Fruit fly (Drosophila melanogaster): ENCODE measurements around the gene Pdp1.
A peak's percentile ranks its signal among the peaks of the same experiment; 100 is the strongest.

Gene Pdp1

DNA sequence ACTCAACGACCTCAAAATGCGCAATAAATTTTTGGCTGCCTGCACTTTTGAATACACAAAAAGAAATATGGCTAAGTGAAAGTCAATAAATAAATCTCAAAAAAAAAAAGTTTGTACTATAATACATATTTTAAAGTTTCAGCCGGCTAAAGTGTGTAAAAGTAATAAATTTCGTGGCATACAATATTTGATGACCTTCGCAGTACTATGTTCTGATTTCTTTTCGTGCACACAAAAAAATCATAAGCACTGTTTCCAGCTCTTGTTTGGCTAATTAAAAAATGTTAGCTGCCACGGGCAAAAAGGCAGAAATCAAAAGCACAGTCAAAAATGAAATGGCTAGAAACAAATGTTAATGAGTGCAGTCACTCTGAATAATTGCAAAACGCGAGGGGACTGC lies 74.9 kb downstream of the Pdp1 start (continued):
- peak in 1 of 2 experiments; percentile 24 for TF ChIP-seq Hr51 (GFP tag; optimal IDR thresholded peaks at IDR 0.05)
- TF ChIP-seq chif (GFP tag; optimal IDR thresholded peaks at IDR 0.05): no peak
- TF ChIP-seq Oli (tag; optimal IDR thresholded peaks at IDR 0.05): no peak
- TF ChIP-seq CG5245 (GFP tag; optimal IDR thresholded peaks at IDR 0.05): no peak
- peak; percentile 13 for TF ChIP-seq lab (GFP tag; optimal IDR thresholded peaks at IDR 0.05)
- peak; percentile 31 for TF ChIP-seq CG7839 (tag; optimal IDR thresholded peaks at IDR 0.05)
- peak; percentile 90 for TF ChIP-seq corto (GFP tag; optimal IDR thresholded peaks at IDR 0.05)
- TF ChIP-seq Gug (GFP tag; IDR thresholded peaks at IDR 0.05): peak; percentile 25; the same call in 1 of the 4 replicates
- TF ChIP-seq CG18599 (GFP tag; optimal IDR thresholded peaks at IDR 0.05): peak; percentile 3
- no peak for TF ChIP-seq jigr1 (GFP tag; IDR thresholded peaks at IDR 0.05)

DNA sequence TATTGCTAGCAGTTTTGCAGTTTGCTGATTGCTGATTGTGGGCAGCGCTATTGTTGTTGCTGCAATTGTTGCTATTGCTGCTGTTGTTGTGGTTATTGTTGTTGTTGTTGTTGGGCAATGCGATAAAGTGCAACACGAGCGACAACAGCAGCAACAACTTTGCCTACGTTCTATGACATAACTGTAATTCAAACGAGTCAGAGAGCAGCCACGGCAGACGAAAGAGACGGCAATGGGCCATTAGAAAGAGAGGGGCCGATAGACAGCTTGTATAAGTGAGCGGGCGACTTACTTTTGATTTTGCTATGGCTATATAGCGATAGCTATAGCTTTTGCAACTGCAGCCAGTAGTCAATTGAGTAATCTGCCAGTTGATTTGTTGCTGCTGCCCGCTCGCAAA lies 76.9 kb downstream of the Pdp1 start:
- no peak for TF ChIP-seq Neu2 (GFP tag; optimal IDR thresholded peaks at IDR 0.05; ENCODE audit: borderline replicate concordance)
- no peak for TF ChIP-seq CG43689 (GFP tag; IDR thresholded peaks at IDR 0.05)
- TF ChIP-seq Med (GFP tag): peak; percentile 39
- no peak for TF ChIP-seq en (GFP tag; optimal IDR thresholded peaks at IDR 0.05)
- no peak for TF ChIP-seq grau (tag; optimal IDR thresholded peaks at IDR 0.05)
- no peak for TF ChIP-seq CG11504 (tag; optimal IDR thresholded peaks at IDR 0.05)
- TF ChIP-seq slou (GFP tag; optimal IDR thresholded peaks at IDR 0.05): no peak
- TF ChIP-seq CG4360 (GFP tag; IDR thresholded peaks at IDR 0.05): peak; percentile 38; the same call in 1 of the 2 replicates
- no peak for TF ChIP-seq lov (optimal IDR thresholded peaks at IDR 0.05)
- TF ChIP-seq lov (GFP tag; IDR thresholded peaks at IDR 0.05): no peak
- no peak for TF ChIP-seq B-H1 (GFP tag; IDR thresholded peaks at IDR 0.05)
- no peak for TF ChIP-seq row (GFP tag; IDR thresholded peaks at IDR 0.05)
- no peak for TF ChIP-seq CG2120 (GFP tag; optimal IDR thresholded peaks at IDR 0.05)
- no peak for TF ChIP-seq CG9817 (tag; optimal IDR thresholded peaks at IDR 0.05)
- TF ChIP-seq CG18476 (GFP tag; optimal IDR thresholded peaks at IDR 0.05): no peak
- TF ChIP-seq Poxn (GFP tag; IDR thresholded peaks at IDR 0.05): no peak
- TF ChIP-seq CG7786 (GFP tag; optimal IDR thresholded peaks at IDR 0.05): no peak
- TF ChIP-seq CG10321 (GFP tag; IDR thresholded peaks at IDR 0.05): 0 out of 2 replicates have a peak, but pooled peaks have one; percentile 17
- TF ChIP-seq CG32767 (GFP tag; IDR thresholded peaks at IDR 0.05): no peak
- TF ChIP-seq CG4424 (GFP tag; optimal IDR thresholded peaks at IDR 0.05): no peak
- no peak for TF ChIP-seq Oli (tag; optimal IDR thresholded peaks at IDR 0.05)
- no peak for TF ChIP-seq CG9797 (GFP tag; optimal IDR thresholded peaks at IDR 0.05)
- TF ChIP-seq Side (GFP tag; optimal IDR thresholded peaks at IDR 0.05): no peak
- no peak for TF ChIP-seq Gug (GFP tag; IDR thresholded peaks at IDR 0.05)
- TF ChIP-seq CG11085 (GFP tag; IDR thresholded peaks at IDR 0.05): no peak
- TF ChIP-seq corto (GFP tag; optimal IDR thresholded peaks at IDR 0.05): no peak
- TF ChIP-seq Pdp1 (GFP tag; optimal IDR thresholded peaks at IDR 0.05): peak in 1 of 2 experiments; percentile 22
- TF ChIP-seq Doc2 (GFP tag; IDR thresholded peaks at IDR 0.05): no peak
- TF ChIP-seq HLH3B (GFP tag; IDR thresholded peaks at IDR 0.05): no peak
- no peak for TF ChIP-seq Hmr (GFP tag; optimal IDR thresholded peaks at IDR 0.05)
- TF ChIP-seq cas (GFP tag; IDR thresholded peaks at IDR 0.05): no peak
- TF ChIP-seq btn (GFP tag; optimal IDR thresholded peaks at IDR 0.05): no peak
- TF ChIP-seq gsb (GFP tag; IDR thresholded peaks at IDR 0.05): no peak
- no peak for TF ChIP-seq lbe (GFP tag; optimal IDR thresholded peaks at IDR 0.05)
